Worm (Caenorhabditis elegans) whole organism, L1 larva: ENCODE results near the gene nspg-14.

ENCODE experiments used
- C16A3.4 ChIP-seq: fragments of 150-350 bp; optimal IDR thresholded peaks from 2 replicates; lab custom pipeline; 2014; ENCODE audit warnings: missing biosample characterization, missing genetic modification characterization
- aha-1 ChIP-seq: fragments of 150-350 bp; optimal IDR thresholded peaks from 2 replicates; lab custom pipeline; 2014; ENCODE audit warnings: missing biosample characterization, missing genetic modification characterization
- blmp-1 ChIP-seq: fragments of 150-350 bp; optimal IDR thresholded peaks from 2 replicates; lab custom pipeline; 2014; ENCODE audit warnings: missing biosample characterization, missing genetic modification characterization
- ceh-8 ChIP-seq: fragments of 200-800 bp; sonication (Bioruptor generic); optimal IDR thresholded peaks from 2 replicates; lab custom pipeline; 2018; ENCODE audit warnings: mild to moderate bottlenecking, missing genetic modification characterization, moderate library complexity, missing compliant biosample characterization
- ceh-82 ChIP-seq, 3 experiments: fragments of 150-350 bp in 1 of 3; sonication (generic microtip) in 2 of 3; optimal IDR thresholded peaks; 2 replicates each; lab custom pipeline; 2014 to 2017; ENCODE audit warnings: missing biosample characterization in 3 of 3, missing genetic modification characterization in 3 of 3
- ceh-90 ChIP-seq: sonication (generic microtip); optimal IDR thresholded peaks from 2 replicates; lab custom pipeline; 2016; ENCODE audit warnings: missing genetic modification characterization, missing compliant biosample characterization
- dpl-1 ChIP-seq, 3 experiments: fragments of 150-350 bp in 2 of 3; sonication (generic microtip) in 1 of 3; optimal IDR thresholded peaks; 2 replicates each; lab custom pipeline; 2014 to 2017; ENCODE audit warnings: missing biosample characterization in 3 of 3, missing genetic modification characterization in 3 of 3, missing genetic modification reagents in 3 of 3
- efl-3 ChIP-seq: fragments of 200-800 bp; sonication (Bioruptor generic); optimal IDR thresholded peaks from 2 replicates; lab custom pipeline; 2018; ENCODE audit warnings: mild to moderate bottlenecking, missing genetic modification characterization, missing compliant biosample characterization
- egl-13 ChIP-seq: sonication (generic microtip); optimal IDR thresholded peaks from 2 replicates; lab custom pipeline; 2016; ENCODE audit warnings: missing genotype, missing genetic modification reagents, missing genetic modification characterization, missing compliant biosample characterization
- egl-27 ChIP-seq, 2 experiments: fragments of 150-350 bp in 1 of 2; sonication (generic microtip); optimal IDR thresholded peaks; 3 replicates each; lab custom pipeline; 2017 to 2018; ENCODE audit warnings: missing biosample characterization in 2 of 2, missing genetic modification characterization in 2 of 2, missing genetic modification reagents in 2 of 2
- ets-5 ChIP-seq: fragments of 200-800 bp; sonication (Bioruptor generic); IDR thresholded peaks from 2 replicates; pipeline ENCODE4 v1.3.6; 2022; ENCODE audit warnings: missing genetic modification characterization, missing compliant biosample characterization
- fkh-10 ChIP-seq: sonication (generic microtip); optimal IDR thresholded peaks from 2 replicates; lab custom pipeline; 2017; ENCODE audit warnings: missing biosample characterization, missing genetic modification reagents, missing genetic modification characterization
- fos-1 ChIP-seq: fragments of 150-350 bp; optimal IDR thresholded peaks from 2 replicates; lab custom pipeline; 2014; ENCODE audit warnings: missing biosample characterization, missing genetic modification characterization
- hlh-4 ChIP-seq: sonication (generic microtip); optimal IDR thresholded peaks from 2 replicates; lab custom pipeline; 2016; ENCODE audit warnings: mild to moderate bottlenecking, missing genetic modification characterization, missing compliant biosample characterization
- isw-1 ChIP-seq: fragments of 200-800 bp; sonication (Bioruptor generic); IDR thresholded peaks from 2 replicates; pipeline ENCODE4 v1.3.6; 2022; ENCODE audit warnings: missing genetic modification characterization, missing compliant biosample characterization
- jun-1 ChIP-seq: fragments of 150-350 bp; optimal IDR thresholded peaks from 2 replicates; lab custom pipeline; 2014; ENCODE audit warnings: missing biosample characterization, missing genetic modification reagents, missing genetic modification characterization
- lin-14 ChIP-seq: fragments of 200-800 bp; sonication (Bioruptor generic); optimal IDR thresholded peaks from 2 replicates; lab custom pipeline; 2018; ENCODE audit warnings: mild to moderate bottlenecking, missing genetic modification characterization, moderate library complexity, missing compliant biosample characterization
- lin-35 ChIP-seq, 2 experiments: fragments of 150-350 bp; optimal IDR thresholded peaks; 2 replicates each; lab custom pipeline; 2014; ENCODE audit warnings: missing biosample characterization in 2 of 2, missing genetic modification characterization in 2 of 2, missing genetic modification reagents in 2 of 2
- lir-3 ChIP-seq: sonication (generic microtip); optimal IDR thresholded peaks from 2 replicates; lab custom pipeline; 2016; ENCODE audit warnings: mild to moderate bottlenecking, missing genetic modification characterization, moderate library complexity, missing compliant biosample characterization; ENCODE audit not compliant: poor library complexity
- lsy-2 ChIP-seq, 2 experiments: fragments of 150-350 bp; optimal IDR thresholded peaks; 2 replicates each; lab custom pipeline; 2014; ENCODE audit warnings: missing biosample characterization in 2 of 2, missing genetic modification characterization in 2 of 2
- mab-9 ChIP-seq: fragments of 200-800 bp; sonication (Bioruptor generic); IDR thresholded peaks from 2 replicates; pipeline ENCODE4 v1.3.6; 2022; ENCODE audit warnings: missing genetic modification reagents, missing genetic modification characterization, missing compliant biosample characterization
- mdl-1 ChIP-seq, 2 experiments: fragments of 150-350 bp; optimal IDR thresholded peaks; 2 replicates each; lab custom pipeline; 2014 to 2017; ENCODE audit warnings: missing biosample characterization in 2 of 2, missing genetic modification characterization in 2 of 2, inconsistent platforms in 1 of 2
- mef-2 ChIP-seq: fragments of 150-350 bp; optimal IDR thresholded peaks from 2 replicates; lab custom pipeline; 2014; ENCODE audit warnings: missing biosample characterization, missing genetic modification characterization
- nhr-19 ChIP-seq: fragments of 200-800 bp; sonication (Bioruptor generic); conservative IDR thresholded peaks from 2 replicates; pipeline ENCODE4 v1.3.6; 2022; ENCODE audit warnings: missing genetic modification characterization, missing compliant biosample characterization
- nhr-20 ChIP-seq: sonication (generic microtip); optimal IDR thresholded peaks from 2 replicates; lab custom pipeline; 2016; ENCODE audit warnings: mild to moderate bottlenecking, missing genetic modification characterization, missing compliant biosample characterization
- nhr-47 ChIP-seq: sonication (generic microtip); optimal IDR thresholded peaks from 2 replicates; lab custom pipeline; 2016; ENCODE audit warnings: mild to moderate bottlenecking, missing genetic modification characterization, moderate library complexity, missing compliant biosample characterization
- nhr-71 ChIP-seq: sonication (generic microtip); optimal IDR thresholded peaks from 2 replicates; lab custom pipeline; 2016; ENCODE audit warnings: mild to moderate bottlenecking, missing genetic modification characterization, moderate library complexity, missing compliant biosample characterization
- nhr-76 ChIP-seq: sonication (generic microtip); optimal IDR thresholded peaks from 2 replicates; lab custom pipeline; 2017; ENCODE audit warnings: missing biosample characterization, missing genetic modification characterization
- nhr-77 ChIP-seq: fragments of 150-350 bp; optimal IDR thresholded peaks from 2 replicates; lab custom pipeline; 2014; ENCODE audit warnings: missing biosample characterization, missing genetic modification characterization
- nhr-84 ChIP-seq: sonication (generic microtip); optimal IDR thresholded peaks from 2 replicates; lab custom pipeline; 2017; ENCODE audit warnings: missing biosample characterization, missing genetic modification characterization
- nhr-85 ChIP-seq: sonication (generic microtip); peaks from one replicate; lab custom pipeline; 2016; ENCODE audit warnings: missing genetic modification characterization, inconsistent platforms, missing compliant biosample characterization
- nhr-90 ChIP-seq: sonication (generic microtip); optimal IDR thresholded peaks from 2 replicates; lab custom pipeline; 2016; ENCODE audit warnings: mild to moderate bottlenecking, missing genetic modification characterization, missing compliant biosample characterization; ENCODE audit not compliant: poor library complexity
- pag-3 ChIP-seq: sonication (generic microtip); optimal IDR thresholded peaks from 2 replicates; lab custom pipeline; 2017; ENCODE audit warnings: missing genetic modification characterization, mild to moderate bottlenecking, missing compliant biosample characterization, antibody characterized with exemption, borderline replicate concordance; ENCODE audit not compliant: insufficient read depth
- pax-3 ChIP-seq: fragments of 200-800 bp; sonication (Bioruptor generic); optimal IDR thresholded peaks from 2 replicates; lab custom pipeline; 2018; ENCODE audit warnings: mild to moderate bottlenecking, missing genetic modification characterization, moderate library complexity, missing compliant biosample characterization
- pqm-1 ChIP-seq: sonication (generic microtip); optimal IDR thresholded peaks from 3 replicates; lab custom pipeline; 2017; ENCODE audit warnings: missing biosample characterization, missing genetic modification characterization
- rnt-1 ChIP-seq: sonication (generic microtip); optimal IDR thresholded peaks from 2 replicates; lab custom pipeline; 2016; ENCODE audit warnings: mild to moderate bottlenecking, missing genetic modification characterization, moderate library complexity, missing compliant biosample characterization
- skn-1 ChIP-seq: fragments of 150-350 bp; optimal IDR thresholded peaks from 2 replicates; lab custom pipeline; 2014; ENCODE audit warnings: missing biosample characterization, missing genetic modification characterization
- snpc-4 ChIP-seq: fragments of 150-350 bp; optimal IDR thresholded peaks from 2 replicates; lab custom pipeline; 2014; ENCODE audit warnings: missing biosample characterization, missing genetic modification characterization
- sox-4 ChIP-seq: sonication (generic microtip); optimal IDR thresholded peaks from 2 replicates; lab custom pipeline; 2016; ENCODE audit warnings: missing genetic modification characterization, missing compliant biosample characterization
- sptf-1 ChIP-seq: fragments of 150-350 bp; optimal IDR thresholded peaks from 2 replicates; lab custom pipeline; 2014; ENCODE audit warnings: missing biosample characterization, missing genetic modification characterization
- tbx-2 ChIP-seq: sonication (generic microtip); optimal IDR thresholded peaks from 2 replicates; lab custom pipeline; 2016; ENCODE audit warnings: missing genetic modification characterization, missing compliant biosample characterization
- unc-130 ChIP-seq: fragments of 150-350 bp; optimal IDR thresholded peaks from 2 replicates; lab custom pipeline; 2017; ENCODE audit warnings: missing biosample characterization, missing genetic modification characterization, inconsistent platforms
- unc-62 ChIP-seq: fragments of 150-350 bp; optimal IDR thresholded peaks from 2 replicates; lab custom pipeline; 2014; ENCODE audit warnings: missing biosample characterization, missing genetic modification reagents, missing genetic modification characterization
- unc-86 ChIP-seq: sonication (generic microtip); optimal IDR thresholded peaks from 2 replicates; lab custom pipeline; 2016; ENCODE audit warnings: missing genetic modification characterization, missing compliant biosample characterization
- zag-1 ChIP-seq: fragments of 150-350 bp; optimal IDR thresholded peaks from 2 replicates; lab custom pipeline; 2014; ENCODE audit warnings: missing biosample characterization, missing genetic modification characterization

nspg-14 gene

DNA sequence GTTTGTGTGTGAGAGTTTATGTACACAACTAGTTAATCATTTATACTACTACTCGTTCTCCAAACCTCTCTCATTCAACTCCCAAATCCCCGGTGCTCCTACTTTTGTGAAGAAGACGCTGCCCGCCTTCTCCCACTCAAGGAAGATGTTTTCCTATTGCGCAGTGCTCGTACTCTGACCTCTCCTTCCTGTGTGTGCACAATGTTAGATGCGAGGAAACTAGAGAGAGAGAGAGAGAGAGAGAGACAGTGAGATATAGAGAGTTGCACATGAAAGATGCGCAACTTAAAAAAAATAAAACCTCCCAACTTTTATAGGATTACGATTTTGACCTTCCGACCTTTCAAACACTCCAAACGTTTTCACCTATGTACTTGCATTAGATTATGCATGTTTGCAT lies 42.3 kb upstream of the nspg-14 start (continued):
- no peak for TF ChIP-seq ceh-90 (tag; lab: Kevin White, UChicago)
- TF ChIP-seq lsy-2 (tag; optimal IDR thresholded peaks at IDR 0.05; lab: Kevin White, UChicago): peak; percentile 16 to 31
- no peak for TF ChIP-seq unc-62
- peak; percentile 7 to 36 (median 29) for TF ChIP-seq ceh-82 (tag; optimal IDR thresholded peaks at IDR 0.05; lab: Kevin White, UChicago)
- peak; percentile 6 for TF ChIP-seq unc-86 (tag; lab: Kevin White, UChicago)
- no peak for TF ChIP-seq jun-1 (tag; lab: Kevin White, UChicago)
- no peak for TF ChIP-seq C16A3.4 (tag; lab: Kevin White, UChicago)
- peak; percentile 53 for TF ChIP-seq tbx-2 (tag; lab: Kevin White, UChicago)
- no peak for TF ChIP-seq fos-1 (tag; lab: Kevin White, UChicago)
- TF ChIP-seq hlh-4 (tag; lab: Kevin White, UChicago): no peak
- TF ChIP-seq nhr-84 (tag; lab: Kevin White, UChicago): no peak
- TF ChIP-seq pag-3: no peak
- no peak for TF ChIP-seq zag-1 (tag; lab: Kevin White, UChicago)
- TF ChIP-seq mef-2: no peak
- TF ChIP-seq nhr-90: no peak
- TF ChIP-seq nhr-76 (tag; lab: Kevin White, UChicago): no peak
- TF ChIP-seq nhr-85: no peak
- TF ChIP-seq pqm-1 (tag; lab: Kevin White, UChicago): no peak
- no peak for TF ChIP-seq ets-5
- TF ChIP-seq lin-14 (GFP tag; lab: Kevin White, UChicago): peak; percentile 87
- no peak for TF ChIP-seq sox-4 (tag; lab: Kevin White, UChicago)
- no peak for TF ChIP-seq ceh-8 (GFP tag; lab: Kevin White, UChicago)
- peak; percentile 17 for TF ChIP-seq nhr-77 (tag; lab: Kevin White, UChicago)
- TF ChIP-seq efl-3 (GFP tag; lab: Kevin White, UChicago): no peak
- TF ChIP-seq nhr-47 (tag; lab: Kevin White, UChicago): no peak
- no peak for TF ChIP-seq egl-13
- no peak for TF ChIP-seq nhr-20 (tag; lab: Kevin White, UChicago)
- no peak for TF ChIP-seq aha-1 (tag; lab: Kevin White, UChicago)
- peak; percentile 80 for TF ChIP-seq fkh-10
- no peak for TF ChIP-seq dpl-1 (GFP tag; optimal IDR thresholded peaks at IDR 0.05; lab: Kevin White, UChicago)
- no peak for TF ChIP-seq egl-27 (tag; optimal IDR thresholded peaks at IDR 0.05; lab: Kevin White, UChicago)
- TF ChIP-seq isw-1 (GFP tag; lab: Robert Waterston, UW): no peak
- TF ChIP-seq mab-9 (GFP tag; lab: Robert Waterston, UW): no peak
- no peak for TF ChIP-seq mdl-1 (tag; optimal IDR thresholded peaks at IDR 0.05; lab: Kevin White, UChicago)
- peak; percentile 8 for TF ChIP-seq skn-1 (tag; lab: Kevin White, UChicago)
- peak; percentile 34 for TF ChIP-seq rnt-1 (tag; lab: Kevin White, UChicago)

DNA sequence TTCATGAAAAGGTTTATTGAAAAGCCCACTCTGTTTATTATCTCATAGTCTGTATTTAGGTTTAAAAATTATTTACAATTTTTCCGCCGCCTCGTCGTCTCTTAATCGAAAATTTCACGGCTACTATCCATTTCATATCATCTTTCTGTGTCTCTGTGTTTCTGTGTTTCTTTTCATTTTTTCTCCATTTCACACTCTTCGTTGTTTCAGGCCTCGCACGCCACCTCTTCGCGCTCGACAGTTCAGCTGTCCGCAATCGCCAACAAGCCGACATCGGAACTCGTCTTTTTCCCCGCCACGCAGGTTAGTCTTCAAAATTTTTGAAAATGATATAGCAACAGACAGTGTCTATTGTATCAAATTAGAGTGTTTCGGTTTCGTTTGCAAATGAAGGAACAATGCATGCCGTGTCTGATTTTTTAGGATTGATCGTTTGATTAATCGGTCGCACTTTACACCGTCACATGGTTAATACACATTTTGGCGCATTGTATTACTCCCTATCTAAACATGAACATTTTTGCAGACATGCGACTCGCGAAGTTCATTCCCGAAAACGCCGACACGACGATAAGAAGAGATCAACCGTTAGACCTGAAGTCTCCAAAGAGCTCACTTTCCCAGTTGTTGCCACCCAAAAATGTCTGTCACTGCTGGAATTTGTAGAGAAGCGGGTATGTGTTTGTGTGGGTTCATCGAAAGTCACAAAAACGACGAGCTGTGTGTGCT lies 41.8 kb upstream of the nspg-14 start:
- TF ChIP-seq nhr-85 (peak; percentile 77), pax-3 (no peak), nhr-20 (tag; lab: Kevin White, UChicago) (peak; percentile 25), snpc-4 (tag; lab: Kevin White, UChicago) (no peak), pag-3 (no peak), lir-3 (tag; lab: Kevin White, UChicago) (no peak), sptf-1 (tag; lab: Kevin White, UChicago) (no peak), unc-130 (tag; lab: Kevin White, UChicago) (no peak), rnt-1 (tag; lab: Kevin White, UChicago) (no peak), nhr-77 (tag; lab: Kevin White, UChicago) (no peak), nhr-19 (GFP tag; lab: Robert Waterston, UW) (peak; percentile 21; the same call in 1 of the 2 replicates), blmp-1 (tag; lab: Kevin White, UChicago) (peak; percentile 57), lin-35 (GFP tag; optimal IDR thresholded peaks at IDR 0.05; lab: Kevin White, UChicago) (peak in 1 of 2 experiments; percentile 29), nhr-71 (tag; lab: Kevin White, UChicago) (no peak), nhr-90 (peak; percentile 9)
